Worm (Caenorhabditis elegans) whole organism, L2 larva: ENCODE results near the gene ZC443.2.

Source experiments
- ZK546.5 ChIP-seq: sonication (generic microtip); optimal IDR thresholded peaks from 2 replicates; lab custom pipeline; 2017; ENCODE audit warnings: missing biosample characterization, missing genetic modification characterization
- ama-1 ChIP-seq: fragments of 150-350 bp; optimal IDR thresholded peaks from 2 replicates; lab custom pipeline; 2018; ENCODE audit warnings: inconsistent platforms
- ceh-82 ChIP-seq: fragments of 150-350 bp; optimal IDR thresholded peaks from 2 replicates; lab custom pipeline; 2014; ENCODE audit warnings: missing biosample characterization, missing genetic modification characterization
- crh-2 ChIP-seq: sonication (generic microtip); optimal IDR thresholded peaks from 2 replicates; lab custom pipeline; 2017; ENCODE audit warnings: missing biosample characterization, missing genetic modification characterization
- fos-1 ChIP-seq: fragments of 150-350 bp; optimal IDR thresholded peaks from 2 replicates; lab custom pipeline; 2014; ENCODE audit warnings: missing biosample characterization, missing genetic modification characterization
- lin-13 ChIP-seq: fragments of 150-350 bp; optimal IDR thresholded peaks from 2 replicates; lab custom pipeline; 2014; ENCODE audit warnings: missing biosample characterization, missing genetic modification reagents, missing genetic modification characterization
- lin-39 ChIP-seq: fragments of 150-350 bp; optimal IDR thresholded peaks from 2 replicates; lab custom pipeline; 2014; ENCODE audit warnings: missing biosample characterization, missing genetic modification reagents, missing genetic modification characterization
- mab-5 ChIP-seq: fragments of 150-350 bp; optimal IDR thresholded peaks from 2 replicates; lab custom pipeline; 2014; ENCODE audit warnings: missing biosample characterization, missing genetic modification characterization
- mdl-1 ChIP-seq, 2 experiments: fragments of 150-350 bp in 1 of 2; sonication (generic microtip) in 1 of 2; optimal IDR thresholded peaks; 2 replicates each; lab custom pipeline; 2017; ENCODE audit warnings: missing biosample characterization in 2 of 2, missing genetic modification characterization in 2 of 2
- nhr-10 ChIP-seq: sonication (generic microtip); optimal IDR thresholded peaks from 2 replicates; lab custom pipeline; 2017; ENCODE audit warnings: missing biosample characterization, missing genetic modification characterization
- nhr-12 ChIP-seq: fragments of 150-350 bp; optimal IDR thresholded peaks from 2 replicates; lab custom pipeline; 2014; ENCODE audit warnings: missing biosample characterization, missing genetic modification characterization
- sma-9 ChIP-seq, 2 experiments: fragments of 150-350 bp in 1 of 2; sonication (generic microtip) in 1 of 2; optimal IDR thresholded peaks; 2 replicates each; lab custom pipeline; 2014 to 2016; ENCODE audit warnings: missing genetic modification characterization in 2 of 2, mild to moderate bottlenecking in 1 of 2, missing biosample characterization in 1 of 2, missing compliant biosample characterization in 1 of 2, missing genetic modification reagents in 1 of 2, moderate library complexity in 1 of 2
- unc-39 ChIP-seq: fragments of 150-350 bp; optimal IDR thresholded peaks from 2 replicates; lab custom pipeline; 2014; ENCODE audit warnings: missing biosample characterization, missing genetic modification characterization
- unc-62 ChIP-seq: fragments of 150-350 bp; optimal IDR thresholded peaks from 2 replicates; lab custom pipeline; 2014; ENCODE audit warnings: missing biosample characterization, missing genetic modification reagents, missing genetic modification characterization

ce11 chrV:12819792-12820453 lies 8.9 kb upstream of the ZC443.2 start, which contains the start of the genes ZC443.4 and ugt-18:
- TF ChIP-seq ama-1 (lab: Kevin White, UChicago) = no peak
- no peak for TF ChIP-seq mdl-1 (tag; optimal IDR thresholded peaks at IDR 0.05; lab: Kevin White, UChicago)
- no peak for TF ChIP-seq nhr-10
- TF ChIP-seq sma-9 (GFP tag; optimal IDR thresholded peaks at IDR 0.05; lab: Kevin White, UChicago) = no peak
- TF ChIP-seq sma-9 (tag; optimal IDR thresholded peaks at IDR 0.05; lab: Kevin White, UChicago) = no peak
- TF ChIP-seq ceh-82 (tag; lab: Kevin White, UChicago) = no peak
- no peak for TF ChIP-seq lin-39
- peak; percentile 54 for TF ChIP-seq fos-1
- no peak for TF ChIP-seq mab-5 (tag; lab: Kevin White, UChicago)
- TF ChIP-seq unc-39 (tag; lab: Kevin White, UChicago) = no peak
- no peak for TF ChIP-seq nhr-12 (tag; lab: Kevin White, UChicago)
- no peak for TF ChIP-seq ZK546.5 (tag; lab: Kevin White, UChicago)
- TF ChIP-seq crh-2 (tag; lab: Kevin White, UChicago) = no peak
- no peak for TF ChIP-seq unc-62 (GFP tag; lab: Kevin White, UChicago)
- TF ChIP-seq lin-13 (GFP tag; lab: Kevin White, UChicago) = no peak
